Fruit fly (Drosophila melanogaster): ENCODE measurements around the gene CG15356.

The CG15356 gene

dm6 chr2L:1954541-1954940 lies 26.0 kb downstream of the CG15356 start:
- TF ChIP-seq Vsx2 (GFP tag; optimal IDR thresholded peaks at IDR 0.05; ENCODE audit: partially characterized antibody) (peak; percentile 38), lola (GFP tag; optimal IDR thresholded peaks at IDR 0.05) (no peak)

- TF ChIP-seq sv (GFP tag; optimal IDR thresholded peaks at IDR 0.05) (no peak), CG9705 (GFP tag; optimal IDR thresholded peaks at IDR 0.05) (no peak), tai (GFP tag; optimal IDR thresholded peaks at IDR 0.05) (no peak), Abd-B (GFP tag; optimal IDR thresholded peaks at IDR 0.05) (no peak), Hr83 (GFP tag; optimal IDR thresholded peaks at IDR 0.05; ENCODE audit: poor library complexity, severe bottlenecking) (no peak), Sp1 (GFP tag; optimal IDR thresholded peaks at IDR 0.05) (no peak), Rel (GFP tag; optimal IDR thresholded peaks at IDR 0.05) (no peak), Rel (tag; optimal IDR thresholded peaks at IDR 0.05) (no peak), brk (GFP tag; optimal IDR thresholded peaks at IDR 0.05) (no peak), Dif (GFP tag; optimal IDR thresholded peaks at IDR 0.05; ENCODE audit: partially characterized antibody) (no peak), CrebA (GFP tag; optimal IDR thresholded peaks at IDR 0.05; ENCODE audit: borderline replicate concordance) (no peak), Hnf4 (GFP tag; optimal IDR thresholded peaks at IDR 0.05) (no peak), HLH106 (tag; optimal IDR thresholded peaks at IDR 0.05) (no peak), pan (optimal IDR thresholded peaks at IDR 0.05) (no peak), br (GFP tag; optimal IDR thresholded peaks at IDR 0.05) (no peak), jim (GFP tag; optimal IDR thresholded peaks at IDR 0.05) (no peak), usp (GFP tag; optimal IDR thresholded peaks at IDR 0.05) (no peak), dsf (GFP tag; optimal IDR thresholded peaks at IDR 0.05; ENCODE audit: borderline replicate concordance) (no peak), h (GFP tag; optimal IDR thresholded peaks at IDR 0.05) (no peak)
Observed at dm6 chr2L:1947959-1948358, 32.6 kb downstream of the CG15356 start.

- TF ChIP-seq dsf (GFP tag; optimal IDR thresholded peaks at IDR 0.05; ENCODE audit: borderline replicate concordance) (no peak), pan (optimal IDR thresholded peaks at IDR 0.05) (no peak), h (GFP tag; optimal IDR thresholded peaks at IDR 0.05) (no peak), N (GFP tag; optimal IDR thresholded peaks at IDR 0.05) (no peak), Abd-B (GFP tag; optimal IDR thresholded peaks at IDR 0.05) (no peak), Hr78 (GFP tag; optimal IDR thresholded peaks at IDR 0.05) (no peak), CrebA (GFP tag; optimal IDR thresholded peaks at IDR 0.05; ENCODE audit: borderline replicate concordance) (no peak), foxo (GFP tag; optimal IDR thresholded peaks at IDR 0.05) (no peak), woc (GFP tag; optimal IDR thresholded peaks at IDR 0.05) (no peak), jim (GFP tag; optimal IDR thresholded peaks at IDR 0.05) (no peak), Mio (GFP tag; optimal IDR thresholded peaks at IDR 0.05) (no peak), Hr83 (GFP tag; optimal IDR thresholded peaks at IDR 0.05; ENCODE audit: poor library complexity, severe bottlenecking) (no peak), sage (GFP tag; optimal IDR thresholded peaks at IDR 0.05) (no peak), Rel (GFP tag; optimal IDR thresholded peaks at IDR 0.05) (no peak), Rel (tag; optimal IDR thresholded peaks at IDR 0.05) (no peak), CG32264 (GFP tag; optimal IDR thresholded peaks at IDR 0.05) (no peak), ey (GFP tag; optimal IDR thresholded peaks at IDR 0.05) (no peak), Dfd (GFP tag; optimal IDR thresholded peaks at IDR 0.05) (no peak), dmrt93B (GFP tag; optimal IDR thresholded peaks at IDR 0.05) (no peak), brk (GFP tag; optimal IDR thresholded peaks at IDR 0.05) (no peak), Vsx2 (GFP tag; optimal IDR thresholded peaks at IDR 0.05; ENCODE audit: partially characterized antibody) (no peak)
Observed at dm6 chr2L:1946628-1947027, 33.9 kb downstream of the CG15356 start, which contains the start of gene CG33673. TSS of gene CG33673 (minus strand) at chr2L:1946728.

- no peak for TF ChIP-seq Jra (GFP tag; optimal IDR thresholded peaks at IDR 0.05)
- no peak for TF ChIP-seq N (GFP tag; optimal IDR thresholded peaks at IDR 0.05)
- no peak for TF ChIP-seq Myc (optimal IDR thresholded peaks at IDR 0.05)
- no peak for TF ChIP-seq Hr78 (GFP tag; optimal IDR thresholded peaks at IDR 0.05)
- no peak for TF ChIP-seq Vsx2 (GFP tag; optimal IDR thresholded peaks at IDR 0.05; ENCODE audit: partially characterized antibody)
- TF ChIP-seq tai (GFP tag; optimal IDR thresholded peaks at IDR 0.05) = no peak
- TF ChIP-seq CrebA (GFP tag; optimal IDR thresholded peaks at IDR 0.05; ENCODE audit: borderline replicate concordance) = no peak
- TF ChIP-seq GATAd (GFP tag; optimal IDR thresholded peaks at IDR 0.05) = no peak
- no peak for TF ChIP-seq sage (GFP tag; optimal IDR thresholded peaks at IDR 0.05)
- no peak for TF ChIP-seq lola (GFP tag; optimal IDR thresholded peaks at IDR 0.05)
- no peak for TF ChIP-seq Dfd (GFP tag; optimal IDR thresholded peaks at IDR 0.05)
- no peak for TF ChIP-seq Mio (GFP tag; optimal IDR thresholded peaks at IDR 0.05)
- TF ChIP-seq br (GFP tag; optimal IDR thresholded peaks at IDR 0.05) = no peak
- no peak for TF ChIP-seq CG9705 (GFP tag; optimal IDR thresholded peaks at IDR 0.05)
- TF ChIP-seq sv (GFP tag; optimal IDR thresholded peaks at IDR 0.05) = no peak
- no peak for TF ChIP-seq h (GFP tag; optimal IDR thresholded peaks at IDR 0.05)
- no peak for TF ChIP-seq Abd-B (GFP tag; optimal IDR thresholded peaks at IDR 0.05)
- no peak for TF ChIP-seq dl (GFP tag; optimal IDR thresholded peaks at IDR 0.05; ENCODE audit: insufficient read depth in 1 of 2, partially characterized antibody in 2 of 2)
Observed at dm6 chr2L:1945609-1946008, 34.9 kb downstream of the CG15356 start, which contains the start of gene CG15357. TSS of gene CG15357 (minus strand) at chr2L:1945709.
